Fruit fly (Drosophila melanogaster) whole organism: Measurements from ENCODE around the gene Mdh2.

Source experiments
- CG8478 ChIP-seq: fragments of >200 bp; optimal IDR thresholded peaks from 2 replicates; lab custom pipeline; 2018; ENCODE audit warnings: inconsistent platforms
- Dll ChIP-seq: fragments of >200 bp; optimal IDR thresholded peaks from 2 replicates; lab custom pipeline; 2017
- EcR ChIP-seq, 2 experiments: fragments of >200 bp; optimal IDR thresholded peaks; 2 replicates each; lab custom pipeline; 2017; ENCODE audit warnings: missing biosample characterization in 2 of 2, missing genetic modification characterization in 2 of 2, missing genetic modification reagents in 2 of 2
- pan ChIP-seq: fragments of >200 bp; optimal IDR thresholded peaks from 2 replicates; lab custom pipeline; 2017
- psq ChIP-seq: fragments of >200 bp; optimal IDR thresholded peaks from 2 replicates; lab custom pipeline; 2017
- usp ChIP-seq: fragments of >200 bp; optimal IDR thresholded peaks from 2 replicates; lab custom pipeline; 2017; ENCODE audit warnings: missing biosample characterization, missing genetic modification characterization, mixed read lengths

DNA sequence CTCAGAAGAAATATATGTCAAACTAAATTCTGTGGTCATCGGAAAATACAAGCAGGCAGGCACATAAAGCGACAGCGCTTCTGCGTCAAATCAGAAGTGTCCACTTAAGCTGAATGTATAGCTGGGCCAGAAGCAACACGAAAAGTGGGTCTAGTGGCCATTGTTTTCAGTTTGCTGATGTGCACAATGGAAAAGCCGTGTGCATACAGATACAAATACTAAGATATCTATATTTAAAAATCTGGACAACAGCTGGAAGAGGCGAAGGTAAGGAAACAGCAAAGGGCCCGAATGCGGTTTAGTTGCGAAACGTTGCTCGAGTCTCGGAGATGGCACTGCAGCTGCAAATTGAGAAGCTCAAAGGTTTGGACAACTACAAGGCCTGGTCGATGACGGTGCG is 24.6 kb downstream of the Mdh2 start, which contains the start of gene CG18598:
- TF ChIP-seq EcR (GFP tag; optimal IDR thresholded peaks at IDR 0.05; lab: Kevin White, UChicago) (no peak), Dll (lab: Kevin White, UChicago) (no peak), psq (lab: Kevin White, UChicago) (no peak), CG8478 (lab: Kevin White, UChicago) (no peak), usp (GFP tag; lab: Kevin White, UChicago) (no peak), pan (no peak)
